Worm (Caenorhabditis elegans) whole organism, late embryonic: Measurements from ENCODE around the gene hst-6.

Experiments
- C38D4.7 ChIP-seq: fragments of 200-800 bp; sonication (Bioruptor generic); optimal IDR thresholded peaks from 2 replicates; lab custom pipeline; 2018; ENCODE audit warnings: mild to moderate bottlenecking, missing genetic modification characterization, moderate library complexity, missing compliant biosample characterization
- T23F11.4 ChIP-seq: fragments of 200-800 bp; sonication (Bioruptor generic); optimal IDR thresholded peaks from 2 replicates; lab custom pipeline; 2018; ENCODE audit warnings: mild to moderate bottlenecking, missing genetic modification characterization, missing compliant biosample characterization
- ama-1 ChIP-seq: fragments of 150-350 bp; optimal IDR thresholded peaks from 2 replicates; lab custom pipeline; 2014
- ceh-18 ChIP-seq: sonication (generic microtip); optimal IDR thresholded peaks from 2 replicates; lab custom pipeline; 2016; ENCODE audit warnings: missing genetic modification characterization, missing compliant biosample characterization
- ceh-30 ChIP-seq: fragments of 150-350 bp; optimal IDR thresholded peaks from 2 replicates; lab custom pipeline; 2014; ENCODE audit warnings: missing biosample characterization, missing genetic modification characterization
- ceh-9 ChIP-seq: sonication (generic microtip); optimal IDR thresholded peaks from 2 replicates; lab custom pipeline; 2016; ENCODE audit warnings: mild to moderate bottlenecking, missing genetic modification characterization, inconsistent platforms, missing compliant biosample characterization
- ets-4 ChIP-seq: sonication (generic microtip); optimal IDR thresholded peaks from 2 replicates; lab custom pipeline; 2016; ENCODE audit warnings: missing genetic modification characterization, missing compliant biosample characterization
- fkh-10 ChIP-seq: fragments of 150-350 bp; optimal IDR thresholded peaks from 2 replicates; lab custom pipeline; 2014; ENCODE audit warnings: missing biosample characterization, missing genetic modification reagents, missing genetic modification characterization
- lin-11 ChIP-seq: fragments of 200-800 bp; sonication (Bioruptor generic); optimal IDR thresholded peaks from 2 replicates; lab custom pipeline; 2018; ENCODE audit warnings: mild to moderate bottlenecking, missing genetic modification characterization, missing compliant biosample characterization
- pax-1 ChIP-seq: fragments of 150-350 bp; optimal IDR thresholded peaks from 2 replicates; lab custom pipeline; 2014; ENCODE audit warnings: missing biosample characterization, missing genetic modification characterization
- pha-2 ChIP-seq: sonication (generic microtip); optimal IDR thresholded peaks from 2 replicates; lab custom pipeline; 2017; ENCODE audit warnings: mild to moderate bottlenecking, missing genetic modification characterization, missing compliant biosample characterization
- pha-4 ChIP-seq: fragments of 150-350 bp; optimal IDR thresholded peaks from 2 replicates; lab custom pipeline; 2018; ENCODE audit warnings: missing biosample characterization, missing genetic modification reagents, missing genetic modification characterization
- pqm-1 ChIP-seq: sonication (generic microtip); optimal IDR thresholded peaks from 2 replicates; lab custom pipeline; 2016; ENCODE audit warnings: missing genetic modification characterization, missing compliant biosample characterization
- syd-9 ChIP-seq: sonication (generic microtip); optimal IDR thresholded peaks from 2 replicates; lab custom pipeline; 2016; ENCODE audit warnings: mild to moderate bottlenecking, missing genetic modification characterization, moderate library complexity, missing compliant biosample characterization

DNA sequence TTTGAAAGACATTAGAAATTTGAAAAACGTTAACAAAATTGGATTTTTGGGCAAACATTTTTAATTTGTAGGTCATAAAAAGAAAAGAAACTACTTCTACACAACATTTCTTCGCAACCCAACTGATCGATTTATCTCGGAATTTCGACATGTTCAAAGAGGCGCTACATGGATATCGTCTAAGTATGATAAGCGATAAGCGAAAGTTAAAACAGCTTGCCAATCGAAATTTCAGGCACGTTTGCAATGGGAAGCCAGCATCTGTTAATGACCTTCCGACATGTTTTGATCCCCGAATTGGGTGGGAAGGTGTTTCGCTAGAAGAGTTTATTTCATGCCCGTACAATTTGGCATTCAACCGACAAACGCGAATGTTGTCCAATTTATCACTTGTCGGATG is 1.4 kb downstream of the hst-6 start:
- TF ChIP-seq lin-11 (tag; lab: Kevin White, UChicago) (no peak), pha-4 (tag; lab: Kevin White, UChicago) (no peak), fkh-10 (GFP tag; lab: Kevin White, UChicago) (no peak), T23F11.4 (no peak), C38D4.7 (no peak), ets-4 (tag; lab: Kevin White, UChicago) (no peak), syd-9 (no peak), ceh-30 (tag; lab: Kevin White, UChicago) (no peak), pqm-1 (tag; lab: Kevin White, UChicago) (no peak), ama-1 (no peak), ceh-9 (tag; lab: Kevin White, UChicago) (no peak), ceh-18 (no peak), pax-1 (tag; lab: Kevin White, UChicago) (no peak), pha-2 (tag; lab: Kevin White, UChicago) (no peak)
